Worm (Caenorhabditis elegans) whole organism, late embryonic: ENCODE data around the gene Y43F8B.2.

Source experiments
- ama-1 ChIP-seq: fragments of 150-350 bp; optimal IDR thresholded peaks from 2 replicates; lab custom pipeline; 2014
- ceh-19 ChIP-seq: fragments of 200-800 bp; sonication (Bioruptor generic); optimal IDR thresholded peaks from 2 replicates; lab custom pipeline; 2018; ENCODE audit warnings: mild to moderate bottlenecking, missing genetic modification characterization, missing compliant biosample characterization
- ceh-22 ChIP-seq: sonication (generic microtip); optimal IDR thresholded peaks from 2 replicates; lab custom pipeline; 2017; ENCODE audit warnings: missing biosample characterization, missing genetic modification characterization
- ceh-31 ChIP-seq: sonication (generic microtip); optimal IDR thresholded peaks from 2 replicates; lab custom pipeline; 2016; ENCODE audit warnings: missing genetic modification characterization, missing compliant biosample characterization
- elt-2 ChIP-seq: sonication (generic microtip); optimal IDR thresholded peaks from 2 replicates; lab custom pipeline; 2016; ENCODE audit warnings: missing genetic modification reagents, missing genetic modification characterization, missing compliant biosample characterization
- lim-6 ChIP-seq: sonication (generic microtip); optimal IDR thresholded peaks from 2 replicates; lab custom pipeline; 2016; ENCODE audit warnings: missing genetic modification characterization, missing compliant biosample characterization
- lin-11 ChIP-seq: fragments of 200-800 bp; sonication (Bioruptor generic); optimal IDR thresholded peaks from 2 replicates; lab custom pipeline; 2018; ENCODE audit warnings: mild to moderate bottlenecking, missing genetic modification characterization, missing compliant biosample characterization
- pha-4 ChIP-seq: fragments of 150-350 bp; optimal IDR thresholded peaks from 2 replicates; lab custom pipeline; 2018; ENCODE audit warnings: missing biosample characterization, missing genetic modification reagents, missing genetic modification characterization
- rnt-1 ChIP-seq: sonication (generic microtip); optimal IDR thresholded peaks from 2 replicates; lab custom pipeline; 2016; ENCODE audit warnings: missing genetic modification characterization, missing compliant biosample characterization
- sox-2 ChIP-seq: fragments of 200-800 bp; sonication (Bioruptor generic); IDR thresholded peaks from 2 replicates; pipeline ENCODE4 v1.3.6; 2022; ENCODE audit warnings: missing genetic modification reagents, missing genetic modification characterization, missing compliant biosample characterization
- sox-4 ChIP-seq: sonication (generic microtip); optimal IDR thresholded peaks from 2 replicates; lab custom pipeline; 2017; ENCODE audit warnings: mild to moderate bottlenecking, missing genetic modification characterization, inconsistent platforms, missing compliant biosample characterization
- tbx-2 ChIP-seq: sonication (generic microtip); optimal IDR thresholded peaks from 2 replicates; lab custom pipeline; 2016; ENCODE audit warnings: missing genetic modification characterization, missing compliant biosample characterization
- tbx-7 ChIP-seq: sonication (generic microtip); optimal IDR thresholded peaks from 2 replicates; lab custom pipeline; 2016; ENCODE audit warnings: missing genotype, missing genetic modification characterization, missing compliant biosample characterization

DNA sequence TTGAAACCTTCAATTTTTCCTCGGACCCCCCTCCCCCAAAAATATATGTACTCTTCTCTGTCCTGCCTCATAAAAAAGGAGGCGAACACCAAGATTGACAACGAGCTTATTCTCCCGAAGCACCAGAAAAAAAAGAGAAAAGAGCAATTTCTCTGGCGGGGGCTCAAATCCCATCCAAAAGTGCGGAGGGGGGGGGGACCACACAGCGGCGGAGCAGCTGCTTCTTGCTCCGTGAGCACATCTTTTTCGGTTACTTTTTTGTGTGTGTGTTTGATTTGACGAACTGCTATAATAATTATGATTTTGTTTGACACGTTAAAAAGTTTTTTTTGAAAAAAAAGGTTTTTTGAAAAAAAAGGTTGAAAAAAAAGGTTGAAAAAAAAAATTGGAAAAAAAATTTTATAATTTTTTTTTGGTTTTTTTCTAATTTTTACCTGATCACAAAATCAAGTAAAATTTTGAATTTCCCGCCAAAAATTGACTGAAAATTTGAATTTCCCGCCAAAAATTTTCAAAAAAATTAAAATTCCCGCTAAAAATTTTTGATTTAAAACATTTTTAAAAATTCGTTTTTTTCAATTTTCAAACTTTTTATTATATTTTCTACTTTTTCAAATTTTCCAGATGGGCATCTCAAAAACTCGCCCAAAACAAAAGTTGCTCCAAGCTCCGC, 58.9 kb downstream of the Y43F8B.2 start, which contains the start of gene Y43F8B.10:
- TF ChIP-seq ama-1 (lab: Kevin White, UChicago) (no peak), ceh-31 (tag; lab: Kevin White, UChicago) (no peak), sox-2 (no peak), pha-4 (tag; lab: Kevin White, UChicago) (no peak), rnt-1 (tag; lab: Kevin White, UChicago) (no peak), ceh-19 (GFP tag; lab: Kevin White, UChicago) (no peak), sox-4 (tag; lab: Kevin White, UChicago) (no peak), tbx-7 (tag; lab: Kevin White, UChicago) (no peak), elt-2 (tag; lab: Kevin White, UChicago) (no peak), tbx-2 (no peak), ceh-22 (no peak), lim-6 (tag; lab: Kevin White, UChicago) (no peak), lin-11 (no peak)
